Fruit fly (Drosophila melanogaster) whole organism, embryonic: Measurements from ENCODE around the gene mad2.

Experiments used
- BEAF-32 ChIP-seq: fragments of 200-800 bp; sonication (Bioruptor generic); optimal IDR thresholded peaks from 3 replicates; lab custom pipeline; 2017; ENCODE audit warnings: missing biosample characterization, missing genetic modification characterization, mild to moderate bottlenecking, moderate library complexity, missing genetic modification reagents
- Bgb ChIP-seq: fragments of 200-800 bp; sonication (Bioruptor generic); IDR thresholded peaks from 2 replicates; pipeline ENCODE4 v1.3.6; 2022; ENCODE audit warnings: missing biosample characterization, missing genetic modification characterization; ENCODE audit not compliant: partially characterized antibody
- Bteb2 ChIP-seq: fragments of 200-800 bp; sonication (Bioruptor generic); optimal IDR thresholded peaks from 2 replicates; lab custom pipeline; 2016; ENCODE audit warnings: missing biosample characterization, missing genetic modification characterization
- CG10209 ChIP-seq: fragments of 200-800 bp; sonication (Bioruptor generic); optimal IDR thresholded peaks from 3 replicates; lab custom pipeline; 2017; ENCODE audit warnings: missing biosample characterization, mild to moderate bottlenecking, missing genetic modification characterization, missing genetic modification reagents
- CG10321 ChIP-seq: fragments of 200-800 bp; sonication (Bioruptor generic); IDR thresholded peaks from 2 replicates; pipeline ENCODE4 v1.3.6; 2022; ENCODE audit warnings: missing biosample characterization, missing genetic modification characterization
- CG10565 ChIP-seq: fragments of 200-800 bp; sonication (Bioruptor generic); optimal IDR thresholded peaks from 3 replicates; lab custom pipeline; 2016; ENCODE audit warnings: missing biosample characterization, mild to moderate bottlenecking, missing genetic modification characterization
- CG12071 ChIP-seq: fragments of 200-800 bp; sonication (Bioruptor generic); optimal IDR thresholded peaks from 3 replicates; lab custom pipeline; 2018; ENCODE audit warnings: missing biosample characterization, mild to moderate bottlenecking, missing genetic modification characterization
- CG1233 ChIP-seq: fragments of 200-800 bp; sonication (Bioruptor generic); optimal IDR thresholded peaks from 4 replicates; lab custom pipeline; 2018; ENCODE audit warnings: missing biosample characterization, mild to moderate bottlenecking, missing genetic modification characterization
- CG14050 ChIP-seq: fragments of 200-800 bp; sonication (Bioruptor generic); IDR thresholded peaks from 3 replicates; pipeline ENCODE4 v1.3.6; 2022; ENCODE audit warnings: missing biosample characterization, missing genetic modification characterization
- CG14860 ChIP-seq: fragments of 200-800 bp; sonication (Bioruptor generic); IDR thresholded peaks from 3 replicates; pipeline ENCODE4 v1.3.6; 2022; ENCODE audit warnings: missing biosample characterization, missing genetic modification characterization; ENCODE audit not compliant: partially characterized antibody
- CG17328 ChIP-seq: fragments of 200-800 bp; sonication (Bioruptor generic); IDR thresholded peaks from 2 replicates; pipeline ENCODE4 v1.3.6; 2022; ENCODE audit warnings: missing biosample characterization, missing genetic modification characterization
- CG3065 ChIP-seq: fragments of 200-800 bp; sonication (Bioruptor generic); optimal IDR thresholded peaks from 2 replicates; lab custom pipeline; 2016; ENCODE audit warnings: missing biosample characterization, missing genetic modification characterization
- CG3163 ChIP-seq: fragments of 200-800 bp; sonication (Bioruptor generic); optimal IDR thresholded peaks from 3 replicates; lab custom pipeline; 2016; ENCODE audit warnings: missing biosample characterization, missing genetic modification characterization
- CG32767 ChIP-seq: fragments of 200-800 bp; sonication (Bioruptor generic); IDR thresholded peaks from 2 replicates; pipeline ENCODE4 v1.3.6; 2022; ENCODE audit warnings: missing biosample characterization, missing genetic modification characterization
- CG4328 ChIP-seq: fragments of 200-800 bp; sonication (Bioruptor generic); optimal IDR thresholded peaks from 3 replicates; lab custom pipeline; 2017; ENCODE audit warnings: missing biosample characterization, missing genetic modification reagents, missing genetic modification characterization
- CG6175 ChIP-seq: fragments of 200-800 bp; sonication (Bioruptor generic); IDR thresholded peaks from 3 replicates; pipeline ENCODE4 v1.3.6; 2022; ENCODE audit warnings: missing biosample characterization, missing genetic modification characterization
- CG6272 ChIP-seq: fragments of 200-800 bp; sonication (Bioruptor generic); IDR thresholded peaks from 2 replicates; pipeline ENCODE4 v1.3.6; 2022; ENCODE audit warnings: missing biosample characterization, missing genetic modification characterization
- CG7745 ChIP-seq: fragments of 200-800 bp; sonication (Bioruptor generic); optimal IDR thresholded peaks from 2 replicates; lab custom pipeline; 2018; ENCODE audit warnings: missing biosample characterization, mild to moderate bottlenecking, missing genetic modification characterization, moderate library complexity
- CG8290 ChIP-seq, 3 experiments: fragments of 200-800 bp; sonication (Bioruptor generic); optimal IDR thresholded peaks; 2 replicates each; lab custom pipeline; 2016 to 2019; ENCODE audit warnings: missing biosample characterization in 3 of 3, missing genetic modification characterization in 3 of 3, mild to moderate bottlenecking in 2 of 3, moderate library complexity in 1 of 3
- CG8388 ChIP-seq: fragments of 200-800 bp; sonication (Bioruptor generic); optimal IDR thresholded peaks from 2 replicates; lab custom pipeline; 2019; ENCODE audit warnings: missing biosample characterization, mild to moderate bottlenecking, missing genetic modification characterization, moderate library complexity
- CHES-1-like ChIP-seq: fragments of 200-800 bp; sonication (Bioruptor generic); optimal IDR thresholded peaks from 2 replicates; lab custom pipeline; 2016; ENCODE audit warnings: missing biosample characterization, missing genetic modification characterization
- CTCF ChIP-seq: fragments of 200-800 bp; sonication (Bioruptor generic); optimal IDR thresholded peaks from 2 replicates; lab custom pipeline; 2017; ENCODE audit warnings: missing biosample characterization, mild to moderate bottlenecking, missing genetic modification characterization, moderate library complexity
- Camta ChIP-seq: fragments of 200-800 bp; sonication (Bioruptor generic); optimal IDR thresholded peaks from 2 replicates; lab custom pipeline; 2016; ENCODE audit warnings: missing biosample characterization, missing genetic modification characterization
- D19B ChIP-seq: fragments of 200-800 bp; sonication (Bioruptor generic); optimal IDR thresholded peaks from 2 replicates; lab custom pipeline; 2017; ENCODE audit warnings: missing biosample characterization, mild to moderate bottlenecking, missing genetic modification characterization
- HLHmδ ChIP-seq: fragments of 200-800 bp; sonication (Bioruptor generic); optimal IDR thresholded peaks from 2 replicates; lab custom pipeline; 2018; ENCODE audit warnings: missing biosample characterization, mild to moderate bottlenecking, missing genetic modification characterization, moderate library complexity
- Hand ChIP-seq: fragments of 200-800 bp; sonication (Bioruptor generic); optimal IDR thresholded peaks from 2 replicates; lab custom pipeline; 2017; ENCODE audit warnings: mild to moderate bottlenecking, missing biosample characterization, missing genetic modification reagents, missing genetic modification characterization
- Hmr ChIP-seq: fragments of 200-800 bp; sonication (Bioruptor generic); optimal IDR thresholded peaks from 3 replicates; lab custom pipeline; 2017; ENCODE audit warnings: mild to moderate bottlenecking, missing biosample characterization, missing genetic modification reagents, missing genetic modification characterization
- Hr39 ChIP-seq: fragments of >200 bp; optimal IDR thresholded peaks from 2 replicates; lab custom pipeline; 2017
- MBD-R2 ChIP-seq: fragments of 200-800 bp; sonication (Bioruptor generic); IDR thresholded peaks from 2 replicates; pipeline ENCODE4 v1.3.6; 2022; ENCODE audit warnings: missing biosample characterization, missing genetic modification characterization
- Nf-YA ChIP-seq: fragments of 200-800 bp; sonication (Bioruptor generic); IDR thresholded peaks from 2 replicates; pipeline ENCODE4 v1.3.6; 2022; ENCODE audit warnings: missing biosample characterization, missing genetic modification characterization
- Rx ChIP-seq: fragments of 200-800 bp; sonication (Bioruptor generic); IDR thresholded peaks from 2 replicates; pipeline ENCODE4 v1.3.6; 2022; ENCODE audit warnings: missing biosample characterization, missing genetic modification characterization
- Side ChIP-seq: fragments of 200-800 bp; sonication (Bioruptor generic); optimal IDR thresholded peaks from 2 replicates; lab custom pipeline; 2016; ENCODE audit warnings: missing biosample characterization, missing genetic modification characterization
- Sry-δ ChIP-seq: fragments of 200-800 bp; sonication (Bioruptor generic); optimal IDR thresholded peaks from 2 replicates; lab custom pipeline; 2016; ENCODE audit warnings: missing biosample characterization, missing genetic modification characterization
- abd-A ChIP-seq: fragments of 200-800 bp; sonication (Bioruptor generic); optimal IDR thresholded peaks from 3 replicates; lab custom pipeline; 2019; ENCODE audit warnings: missing biosample characterization, mild to moderate bottlenecking, missing genetic modification characterization, moderate library complexity
- chn ChIP-seq: fragments of 200-800 bp; sonication (Bioruptor generic); optimal IDR thresholded peaks from 2 replicates; lab custom pipeline; 2016; ENCODE audit warnings: missing biosample characterization, missing genetic modification characterization
- dan ChIP-seq: fragments of 200-800 bp; sonication (Bioruptor generic); IDR thresholded peaks from 2 replicates; pipeline ENCODE4 v1.3.6; 2022; ENCODE audit warnings: missing biosample characterization, missing genetic modification characterization
- gcm2 ChIP-seq: fragments of 200-800 bp; sonication (Bioruptor generic); optimal IDR thresholded peaks from 2 replicates; lab custom pipeline; 2016; ENCODE audit warnings: missing biosample characterization, missing genetic modification characterization
- grn ChIP-seq: fragments of 200-800 bp; sonication (Bioruptor generic); optimal IDR thresholded peaks from 3 replicates; lab custom pipeline; 2017; ENCODE audit warnings: missing biosample characterization, missing genetic modification characterization
- ken ChIP-seq: fragments of 200-800 bp; sonication (Bioruptor generic); IDR thresholded peaks from 3 replicates; pipeline ENCODE4 v1.3.6; 2022; ENCODE audit warnings: missing biosample characterization, missing genetic modification characterization
- lbe ChIP-seq: fragments of 200-800 bp; sonication (Bioruptor generic); optimal IDR thresholded peaks from 2 replicates; lab custom pipeline; 2016; ENCODE audit warnings: missing biosample characterization, mild to moderate bottlenecking, missing genetic modification characterization
- lmd ChIP-seq: fragments of 200-800 bp; sonication (Bioruptor generic); IDR thresholded peaks from 2 replicates; pipeline ENCODE4 v1.3.6; 2022; ENCODE audit warnings: missing biosample characterization, missing genetic modification characterization
- mirr ChIP-seq: fragments of 200-800 bp; sonication (Bioruptor generic); optimal IDR thresholded peaks from 3 replicates; lab custom pipeline; 2018; ENCODE audit warnings: missing biosample characterization, mild to moderate bottlenecking, missing genetic modification characterization
- pb ChIP-seq: fragments of 200-800 bp; sonication (Bioruptor generic); optimal IDR thresholded peaks from 3 replicates; lab custom pipeline; 2016; ENCODE audit warnings: missing biosample characterization, missing genetic modification characterization
- pita ChIP-seq: fragments of 200-800 bp; sonication (Bioruptor generic); optimal IDR thresholded peaks from 2 replicates; lab custom pipeline; 2017; ENCODE audit warnings: missing biosample characterization, mild to moderate bottlenecking, missing genetic modification characterization
- row ChIP-seq: fragments of 200-800 bp; sonication (Bioruptor generic); IDR thresholded peaks from 3 replicates; pipeline ENCODE4 v1.3.6; 2022; ENCODE audit warnings: missing biosample characterization, missing genetic modification characterization
- sug ChIP-seq: fragments of 200-800 bp; optimal IDR thresholded peaks from 2 replicates; lab custom pipeline; 2019; ENCODE audit warnings: missing biosample characterization, mild to moderate bottlenecking, missing genetic modification characterization, moderate library complexity
- tap ChIP-seq: fragments of 200-800 bp; optimal IDR thresholded peaks from 3 replicates; lab custom pipeline; 2019; ENCODE audit warnings: missing biosample characterization, mild to moderate bottlenecking, missing genetic modification characterization, moderate library complexity
- tup ChIP-seq: fragments of 200-800 bp; sonication (Bioruptor generic); optimal IDR thresholded peaks from 2 replicates; lab custom pipeline; 2016; ENCODE audit warnings: missing biosample characterization, mild to moderate bottlenecking, missing genetic modification characterization, moderate library complexity
- wdn ChIP-seq: fragments of 200-800 bp; sonication (Bioruptor generic); IDR thresholded peaks from 2 replicates; pipeline ENCODE4 v1.3.6; 2022; ENCODE audit warnings: missing biosample characterization, missing genetic modification characterization

mad2 gene

DNA sequence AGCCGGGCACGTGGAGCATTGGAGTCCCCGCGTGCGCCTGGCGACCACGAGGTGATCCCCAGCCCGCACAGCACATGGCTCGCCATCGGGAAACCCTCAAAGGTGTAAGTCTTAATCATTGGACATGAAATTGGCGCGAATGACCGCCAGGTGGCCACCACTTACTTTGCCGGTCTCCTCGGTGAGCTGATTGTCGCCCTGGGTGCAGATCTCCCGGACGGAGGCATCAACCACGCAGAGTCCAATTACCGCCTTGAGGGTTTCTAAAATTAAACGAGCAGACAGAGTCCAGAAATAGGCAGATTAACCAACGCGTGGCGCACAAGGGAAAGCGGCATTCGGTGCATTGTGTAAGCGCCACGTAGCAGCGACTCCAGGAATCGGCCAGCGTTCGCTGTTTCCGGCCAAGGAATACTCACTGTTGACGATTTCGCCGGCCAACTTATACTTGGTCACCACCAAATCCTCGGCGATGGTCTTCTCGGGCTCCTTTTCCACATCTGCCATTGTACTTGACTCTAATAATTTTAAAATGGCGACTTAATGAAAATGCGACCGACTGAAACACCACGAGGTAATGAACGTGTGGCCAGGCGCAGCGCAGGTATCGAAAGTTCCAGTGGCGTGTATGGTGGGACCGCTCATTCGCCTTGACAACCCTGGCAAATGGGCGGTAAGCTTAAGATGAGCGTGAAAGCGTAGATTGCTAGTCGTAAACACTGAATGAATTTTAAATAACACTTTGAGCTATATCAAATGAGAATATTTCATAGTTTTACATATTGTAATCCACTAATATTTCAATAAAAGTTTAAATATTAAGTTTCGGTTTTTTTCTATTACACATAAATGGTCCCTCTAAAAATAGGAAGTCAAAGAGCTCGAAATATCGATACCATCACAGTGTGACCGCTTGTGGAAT, 47.7 kb downstream of the mad2 start, which contains the start of gene CG10576 (continued):
- TF ChIP-seq CG10321 (no peak), CG4328 (GFP tag; lab: Kevin White, UChicago) (no peak), ken (no peak), CG12071 (GFP tag; lab: Kevin White, UChicago) (no peak), chn (no peak), CG17328 (GFP tag; lab: Robert Waterston, UW) (0 out of 2 replicates have a peak, but pooled peaks have one; percentile 16), CG10565 (GFP tag; lab: Kevin White, UChicago) (no peak), Camta (GFP tag; lab: Kevin White, UChicago) (no peak), Bgb (GFP tag; lab: Robert Waterston, UW) (no peak; the same call in 1 of the 2 replicates), CHES-1-like (GFP tag; lab: Kevin White, UChicago) (peak; percentile 18), Hr39 (lab: Kevin White, UChicago) (no peak), Rx (no peak), pb (GFP tag; lab: Kevin White, UChicago) (no peak), Hand (GFP tag; lab: Kevin White, UChicago) (no peak), Bteb2 (GFP tag; lab: Kevin White, UChicago) (no peak), CTCF (peak; percentile 78), CG14860 (GFP tag; lab: Robert Waterston, UW) (0 out of 3 replicates have a peak, but pooled peaks have one; percentile 43), CG10209 (no peak), grn (no peak), CG6272 (GFP tag; lab: Robert Waterston, UW) (no peak), dan (no peak), BEAF-32 (GFP tag; lab: Kevin White, UChicago) (peak; percentile 91), Side (GFP tag; lab: Kevin White, UChicago) (peak; percentile 14), Hmr (GFP tag; lab: Kevin White, UChicago) (no peak), CG1233 (GFP tag; lab: Kevin White, UChicago) (no peak), MBD-R2 (GFP tag; lab: Robert Waterston, UW) (peak; percentile 31; the same call in 1 of the 2 replicates), CG32767 (GFP tag; lab: Robert Waterston, UW) (no peak), CG6175 (GFP tag; lab: Robert Waterston, UW) (no peak), tup (GFP tag; lab: Kevin White, UChicago) (no peak), sug (tag; lab: Kevin White, UChicago) (no peak), CG8290 (GFP tag; optimal IDR thresholded peaks at IDR 0.05; lab: Kevin White, UChicago) (no peak), CG8290 (tag; optimal IDR thresholded peaks at IDR 0.05; lab: Kevin White, UChicago) (no peak), CG7745 (tag; lab: Kevin White, UChicago) (no peak), lmd (GFP tag; lab: Robert Waterston, UW) (no peak), gcm2 (GFP tag; lab: Kevin White, UChicago) (no peak), CG8388 (GFP tag; lab: Kevin White, UChicago) (no peak), CG3163 (GFP tag; lab: Kevin White, UChicago) (no peak), abd-A (tag; lab: Kevin White, UChicago) (no peak), CG14050 (GFP tag; lab: Robert Waterston, UW) (no peak), D19B (GFP tag; lab: Kevin White, UChicago) (no peak), lbe (GFP tag; lab: Kevin White, UChicago) (no peak), HLHmδ (peak; percentile 2), wdn (GFP tag; lab: Robert Waterston, UW) (no peak), Sry-δ (peak; percentile 68), pita (no peak), CG3065 (GFP tag; lab: Kevin White, UChicago) (peak; percentile 12), Nf-YA (no peak), tap (tag; lab: Kevin White, UChicago) (no peak), row (GFP tag; lab: Robert Waterston, UW) (peak; percentile 76), mirr (GFP tag; lab: Kevin White, UChicago) (no peak)
